Comparison of ENCODE assay signal across 2 worm cellular contexts in genomic region chrV:20873144-20873543, ce11.
A peak's percentile ranks its signal among the peaks of the same experiment; 100 is the strongest.
TF ChIP-seq lines count a peak whose summit lies in the region.

No protein-coding gene starts in this region.

TF ChIP-seq in whole organism, L1 larva, 84 proteins besides CTCF, POLR2A, EP300 and RAD21 (continued from another document):
- TF ChIP-seq mdl-1 (tag; optimal IDR thresholded peaks at IDR 0.05; lab: Kevin White, UChicago) (no peak), ceh-8 (GFP tag; optimal IDR thresholded peaks at IDR 0.05; lab: Kevin White, UChicago) (peak; percentile 37), sup-37 (GFP tag; optimal IDR thresholded peaks at IDR 0.05; lab: Kevin White, UChicago) (no peak), xbp-1 (tag; optimal IDR thresholded peaks at IDR 0.05; lab: Kevin White, UChicago) (no peak), Y116A8C.19 (tag; optimal IDR thresholded peaks at IDR 0.05; lab: Kevin White, UChicago; ENCODE audit: borderline replicate concordance) (no peak), mep-1 (tag; optimal IDR thresholded peaks at IDR 0.05; lab: Kevin White, UChicago) (no peak), lir-3 (tag; optimal IDR thresholded peaks at IDR 0.05; lab: Kevin White, UChicago; ENCODE audit: poor library complexity) (no peak), lin-39 (tag; optimal IDR thresholded peaks at IDR 0.05; lab: Kevin White, UChicago) (no peak), C04F5.9 (tag; optimal IDR thresholded peaks at IDR 0.05; lab: Kevin White, UChicago) (no peak), snu-23 (GFP tag; optimal IDR thresholded peaks at IDR 0.05; lab: Kevin White, UChicago) (no peak), ama-1 (optimal IDR thresholded peaks at IDR 0.05; lab: Kevin White, UChicago) (no peak), unc-62 (GFP tag; optimal IDR thresholded peaks at IDR 0.05; lab: Kevin White, UChicago) (no peak), sptf-1 (tag; optimal IDR thresholded peaks at IDR 0.05; lab: Kevin White, UChicago) (no peak), swsn-7 (tag; optimal IDR thresholded peaks at IDR 0.05; lab: Kevin White, UChicago) (no peak), isw-1 (GFP tag; IDR thresholded peaks at IDR 0.05; lab: Robert Waterston, UW) (no peak), alr-1 (tag; optimal IDR thresholded peaks at IDR 0.05; lab: Kevin White, UChicago; ENCODE audit: borderline replicate concordance) (no peak), nhr-76 (tag; optimal IDR thresholded peaks at IDR 0.05; lab: Kevin White, UChicago) (no peak), lin-14 (GFP tag; optimal IDR thresholded peaks at IDR 0.05; lab: Kevin White, UChicago) (peak; percentile 86), fkh-8 (tag; optimal IDR thresholded peaks at IDR 0.05; lab: Kevin White, UChicago) (no peak), fkh-10 (GFP tag; optimal IDR thresholded peaks at IDR 0.05; lab: Kevin White, UChicago) (peak; percentile 77), nhr-77 (tag; optimal IDR thresholded peaks at IDR 0.05; lab: Kevin White, UChicago) (no peak), zag-1 (tag; optimal IDR thresholded peaks at IDR 0.05; lab: Kevin White, UChicago) (no peak), nhr-237 (tag; optimal IDR thresholded peaks at IDR 0.05; lab: Kevin White, UChicago) (no peak), snpc-4 (tag; optimal IDR thresholded peaks at IDR 0.05; lab: Kevin White, UChicago) (no peak), ceh-82 (tag; optimal IDR thresholded peaks at IDR 0.05; lab: Kevin White, UChicago) (peak in 1 of 3 experiments; percentile 32), unc-130 (tag; optimal IDR thresholded peaks at IDR 0.05; lab: Kevin White, UChicago) (no peak), ztf-11 (tag; optimal IDR thresholded peaks at IDR 0.05; lab: Kevin White, UChicago) (no peak), zip-4 (GFP tag; optimal IDR thresholded peaks at IDR 0.05; lab: Kevin White, UChicago) (no peak), efl-1 (optimal IDR thresholded peaks at IDR 0.05; lab: Kevin White, UChicago) (no peak), efl-1 (GFP tag; optimal IDR thresholded peaks at IDR 0.05 in 1 of 2; lab: Kevin White, UChicago) (no peak), ztf-4 (tag; optimal IDR thresholded peaks at IDR 0.05; lab: Kevin White, UChicago) (no peak), C34B4.2 (tag; optimal IDR thresholded peaks at IDR 0.05; lab: Kevin White, UChicago) (no peak), nhr-85 (tag; lab: Kevin White, UChicago) (no peak), lin-35 (GFP tag; optimal IDR thresholded peaks at IDR 0.05; lab: Kevin White, UChicago) (no peak), lsy-2 (tag; optimal IDR thresholded peaks at IDR 0.05; lab: Kevin White, UChicago) (no peak), ces-1 (GFP tag; optimal IDR thresholded peaks at IDR 0.05; lab: Kevin White, UChicago) (peak; percentile 86), ceh-63 (GFP tag; optimal IDR thresholded peaks at IDR 0.05; lab: Kevin White, UChicago) (no peak), nhr-71 (tag; optimal IDR thresholded peaks at IDR 0.05; lab: Kevin White, UChicago) (peak; percentile 18), tbx-2 (tag; optimal IDR thresholded peaks at IDR 0.05; lab: Kevin White, UChicago) (peak; percentile 6), vab-15 (tag; optimal IDR thresholded peaks at IDR 0.05; lab: Kevin White, UChicago) (no peak), egl-27 (tag; optimal IDR thresholded peaks at IDR 0.05; lab: Kevin White, UChicago) (no peak), fkh-4 (tag; optimal IDR thresholded peaks at IDR 0.05; lab: Kevin White, UChicago; ENCODE audit: borderline replicate concordance) (no peak)

TF ChIP-seq in whole organism, L2 larva, 48 proteins besides CTCF, POLR2A, EP300 and RAD21 (continued from another document):
- TF ChIP-seq sma-9 (GFP tag; optimal IDR thresholded peaks at IDR 0.05; lab: Kevin White, UChicago) (no peak), sma-9 (tag; optimal IDR thresholded peaks at IDR 0.05; lab: Kevin White, UChicago) (no peak), nhr-77 (tag; optimal IDR thresholded peaks at IDR 0.05; lab: Kevin White, UChicago) (no peak), nhr-129 (tag; optimal IDR thresholded peaks at IDR 0.05; lab: Kevin White, UChicago) (peak; percentile 23), lin-13 (GFP tag; optimal IDR thresholded peaks at IDR 0.05; lab: Kevin White, UChicago) (no peak), sem-4 (tag; optimal IDR thresholded peaks at IDR 0.05; lab: Kevin White, UChicago) (peak; percentile 26), lin-11 (tag; optimal IDR thresholded peaks at IDR 0.05; lab: Kevin White, UChicago) (no peak), ama-1 (optimal IDR thresholded peaks at IDR 0.05; lab: Kevin White, UChicago) (no peak), sma-3 (GFP tag; optimal IDR thresholded peaks at IDR 0.05; lab: Kevin White, UChicago) (no peak), fos-1 (tag; optimal IDR thresholded peaks at IDR 0.05; lab: Kevin White, UChicago) (no peak), mab-5 (tag; optimal IDR thresholded peaks at IDR 0.05; lab: Kevin White, UChicago) (no peak), nhr-25 (tag; optimal IDR thresholded peaks at IDR 0.05; lab: Kevin White, UChicago) (no peak), unc-55 (GFP tag; optimal IDR thresholded peaks at IDR 0.05; lab: Kevin White, UChicago) (peak; percentile 36), ceh-82 (tag; optimal IDR thresholded peaks at IDR 0.05; lab: Kevin White, UChicago) (no peak), nhr-237 (tag; optimal IDR thresholded peaks at IDR 0.05; lab: Kevin White, UChicago) (no peak)
TF ChIP-seq in whole organism, L2 larva: peak in this region for 4.
